Worm (Caenorhabditis elegans) whole organism, L1 larva: ENCODE results near the gene clec-41.

Experiments
- C16A3.4 ChIP-seq: fragments of 150-350 bp; optimal IDR thresholded peaks from 2 replicates; lab custom pipeline; 2014; ENCODE audit warnings: missing biosample characterization, missing genetic modification characterization
- C34B4.2 ChIP-seq: sonication (generic microtip); optimal IDR thresholded peaks from 2 replicates; lab custom pipeline; 2017; ENCODE audit warnings: mild to moderate bottlenecking, missing genetic modification characterization, missing compliant biosample characterization
- F16B12.6 ChIP-seq: fragments of 150-350 bp; optimal IDR thresholded peaks from 2 replicates; lab custom pipeline; 2014; ENCODE audit warnings: missing biosample characterization, missing genetic modification characterization
- Y116A8C.19 ChIP-seq: sonication (generic microtip); optimal IDR thresholded peaks from 2 replicates; lab custom pipeline; 2016; ENCODE audit warnings: missing compliant biosample characterization, missing genetic modification characterization, borderline replicate concordance
- aha-1 ChIP-seq: fragments of 150-350 bp; optimal IDR thresholded peaks from 2 replicates; lab custom pipeline; 2014; ENCODE audit warnings: missing biosample characterization, missing genetic modification characterization
- alr-1 ChIP-seq: fragments of 200-800 bp; sonication (Bioruptor generic); optimal IDR thresholded peaks from 2 replicates; lab custom pipeline; 2018; ENCODE audit warnings: borderline replicate concordance, mild to moderate bottlenecking, missing genetic modification characterization, missing compliant biosample characterization
- ceh-63 ChIP-seq: fragments of 200-800 bp; sonication (Bioruptor generic); optimal IDR thresholded peaks from 2 replicates; lab custom pipeline; 2018; ENCODE audit warnings: mild to moderate bottlenecking, missing genetic modification characterization, missing compliant biosample characterization
- ceh-8 ChIP-seq: fragments of 200-800 bp; sonication (Bioruptor generic); optimal IDR thresholded peaks from 2 replicates; lab custom pipeline; 2018; ENCODE audit warnings: mild to moderate bottlenecking, missing genetic modification characterization, moderate library complexity, missing compliant biosample characterization
- ceh-90 ChIP-seq: sonication (generic microtip); optimal IDR thresholded peaks from 2 replicates; lab custom pipeline; 2016; ENCODE audit warnings: missing genetic modification characterization, missing compliant biosample characterization
- dpl-1 ChIP-seq, 3 experiments: fragments of 150-350 bp in 2 of 3; sonication (generic microtip) in 1 of 3; optimal IDR thresholded peaks; 2 replicates each; lab custom pipeline; 2014 to 2017; ENCODE audit warnings: missing biosample characterization in 3 of 3, missing genetic modification characterization in 3 of 3, missing genetic modification reagents in 3 of 3
- dsc-1 ChIP-seq: sonication (generic microtip); optimal IDR thresholded peaks from 2 replicates; lab custom pipeline; 2016; ENCODE audit warnings: mild to moderate bottlenecking, missing genetic modification characterization, missing compliant biosample characterization
- efl-1 ChIP-seq, 4 experiments: fragments of 150-350 bp; optimal IDR thresholded peaks in 3 of 4; peaks in 1 of 4; 1 replicate in 1 of 4; 2 replicates in 3 of 4; lab custom pipeline; 2014; ENCODE audit warnings: missing biosample characterization in 2 of 4, missing genetic modification characterization in 2 of 4, missing genetic modification reagents in 2 of 4
- efl-3 ChIP-seq: fragments of 200-800 bp; sonication (Bioruptor generic); optimal IDR thresholded peaks from 2 replicates; lab custom pipeline; 2018; ENCODE audit warnings: mild to moderate bottlenecking, missing genetic modification characterization, missing compliant biosample characterization
- elt-2 ChIP-seq: sonication (generic microtip); optimal IDR thresholded peaks from 2 replicates; lab custom pipeline; 2016; ENCODE audit warnings: missing genetic modification characterization, mild to moderate bottlenecking, inconsistent platforms, missing compliant biosample characterization, missing genetic modification reagents
- elt-3 ChIP-seq, 6 experiments: fragments of 150-350 bp in 1 of 6; sonication (generic microtip); optimal IDR thresholded peaks; 2 replicates each; lab custom pipeline; 2017 to 2018; ENCODE audit warnings: missing biosample characterization in 6 of 6, missing genetic modification characterization in 6 of 6, inconsistent platforms in 1 of 6
- fkh-10 ChIP-seq: sonication (generic microtip); optimal IDR thresholded peaks from 2 replicates; lab custom pipeline; 2017; ENCODE audit warnings: missing biosample characterization, missing genetic modification reagents, missing genetic modification characterization
- fkh-4 ChIP-seq: sonication (generic microtip); optimal IDR thresholded peaks from 2 replicates; lab custom pipeline; 2016; ENCODE audit warnings: missing compliant biosample characterization, missing genetic modification characterization, borderline replicate concordance
- hlh-4 ChIP-seq: sonication (generic microtip); optimal IDR thresholded peaks from 2 replicates; lab custom pipeline; 2016; ENCODE audit warnings: mild to moderate bottlenecking, missing genetic modification characterization, missing compliant biosample characterization
- hpl-2 ChIP-seq: fragments of 150-350 bp; optimal IDR thresholded peaks from 2 replicates; lab custom pipeline; 2014; ENCODE audit warnings: missing biosample characterization, missing genetic modification reagents, missing genetic modification characterization
- lin-13 ChIP-seq: fragments of 150-350 bp; optimal IDR thresholded peaks from 2 replicates; lab custom pipeline; 2014; ENCODE audit warnings: missing biosample characterization, missing genetic modification reagents, missing genetic modification characterization
- lin-14 ChIP-seq: fragments of 200-800 bp; sonication (Bioruptor generic); optimal IDR thresholded peaks from 2 replicates; lab custom pipeline; 2018; ENCODE audit warnings: mild to moderate bottlenecking, missing genetic modification characterization, moderate library complexity, missing compliant biosample characterization
- lin-15B ChIP-seq: fragments of 150-350 bp; sonication (generic microtip); optimal IDR thresholded peaks from 3 replicates; lab custom pipeline; 2014; ENCODE audit warnings: missing biosample characterization, missing genetic modification characterization
- lin-39 ChIP-seq: fragments of 150-350 bp; optimal IDR thresholded peaks from 2 replicates; lab custom pipeline; 2014; ENCODE audit warnings: missing biosample characterization, missing genetic modification reagents, missing genetic modification characterization
- lir-3 ChIP-seq: sonication (generic microtip); optimal IDR thresholded peaks from 2 replicates; lab custom pipeline; 2016; ENCODE audit warnings: mild to moderate bottlenecking, missing genetic modification characterization, moderate library complexity, missing compliant biosample characterization; ENCODE audit not compliant: poor library complexity
- mef-2 ChIP-seq: fragments of 150-350 bp; optimal IDR thresholded peaks from 2 replicates; lab custom pipeline; 2014; ENCODE audit warnings: missing biosample characterization, missing genetic modification characterization
- mep-1 ChIP-seq: fragments of 150-350 bp; optimal IDR thresholded peaks from 2 replicates; lab custom pipeline; 2014; ENCODE audit warnings: missing biosample characterization, missing genetic modification characterization
- nhr-19 ChIP-seq: fragments of 200-800 bp; sonication (Bioruptor generic); conservative IDR thresholded peaks from 2 replicates; pipeline ENCODE4 v1.3.6; 2022; ENCODE audit warnings: missing genetic modification characterization, missing compliant biosample characterization
- nhr-20 ChIP-seq: sonication (generic microtip); optimal IDR thresholded peaks from 2 replicates; lab custom pipeline; 2016; ENCODE audit warnings: mild to moderate bottlenecking, missing genetic modification characterization, missing compliant biosample characterization
- nhr-28 ChIP-seq: fragments of 150-350 bp; optimal IDR thresholded peaks from 2 replicates; lab custom pipeline; 2014; ENCODE audit warnings: missing biosample characterization, missing genetic modification characterization
- nhr-85 ChIP-seq: sonication (generic microtip); peaks from one replicate; lab custom pipeline; 2016; ENCODE audit warnings: missing genetic modification characterization, inconsistent platforms, missing compliant biosample characterization
- nhr-90 ChIP-seq: sonication (generic microtip); optimal IDR thresholded peaks from 2 replicates; lab custom pipeline; 2016; ENCODE audit warnings: mild to moderate bottlenecking, missing genetic modification characterization, missing compliant biosample characterization; ENCODE audit not compliant: poor library complexity
- pax-3 ChIP-seq: fragments of 200-800 bp; sonication (Bioruptor generic); optimal IDR thresholded peaks from 2 replicates; lab custom pipeline; 2018; ENCODE audit warnings: mild to moderate bottlenecking, missing genetic modification characterization, moderate library complexity, missing compliant biosample characterization
- snpc-4 ChIP-seq: fragments of 150-350 bp; optimal IDR thresholded peaks from 2 replicates; lab custom pipeline; 2014; ENCODE audit warnings: missing biosample characterization, missing genetic modification characterization
- snu-23 ChIP-seq: sonication (generic microtip); optimal IDR thresholded peaks from 2 replicates; lab custom pipeline; 2016; ENCODE audit warnings: missing genetic modification characterization, missing compliant biosample characterization
- unc-98 ChIP-seq: fragments of 200-800 bp; sonication (Bioruptor generic); IDR thresholded peaks from 2 replicates; pipeline ENCODE4 v1.3.6; 2022; ENCODE audit warnings: missing genetic modification characterization, missing compliant biosample characterization
- xbp-1 ChIP-seq: sonication (generic microtip); optimal IDR thresholded peaks from 2 replicates; lab custom pipeline; 2016; ENCODE audit warnings: missing genetic modification characterization, missing compliant biosample characterization

clec-41 gene

ce11 chrV:13162885-13163284 is 25.0 kb upstream of the clec-41 start:
- TF ChIP-seq efl-1 (optimal IDR thresholded peaks at IDR 0.05; lab: Kevin White, UChicago): peak in 1 of 2 experiments; percentile 2
- TF ChIP-seq efl-1 (GFP tag; optimal IDR thresholded peaks at IDR 0.05 in 1 of 2; lab: Kevin White, UChicago): no peak
- no peak for TF ChIP-seq mef-2 (tag; lab: Kevin White, UChicago)
- peak; percentile 96 for TF ChIP-seq snpc-4
- TF ChIP-seq elt-2: peak; percentile 14
- TF ChIP-seq nhr-90: peak; percentile 43
- TF ChIP-seq elt-3 (tag; optimal IDR thresholded peaks at IDR 0.05; lab: Kevin White, UChicago): no peak
- no peak for TF ChIP-seq hpl-2
- no peak for TF ChIP-seq F16B12.6 (tag; lab: Kevin White, UChicago)
- TF ChIP-seq nhr-19: peak; percentile 26
- no peak for TF ChIP-seq lin-13 (GFP tag; lab: Kevin White, UChicago)
- no peak for TF ChIP-seq hlh-4 (tag; lab: Kevin White, UChicago)
- TF ChIP-seq nhr-85 (tag; lab: Kevin White, UChicago): peak; percentile 73
- peak; percentile 25 for TF ChIP-seq snu-23 (GFP tag; lab: Kevin White, UChicago)

DNA sequence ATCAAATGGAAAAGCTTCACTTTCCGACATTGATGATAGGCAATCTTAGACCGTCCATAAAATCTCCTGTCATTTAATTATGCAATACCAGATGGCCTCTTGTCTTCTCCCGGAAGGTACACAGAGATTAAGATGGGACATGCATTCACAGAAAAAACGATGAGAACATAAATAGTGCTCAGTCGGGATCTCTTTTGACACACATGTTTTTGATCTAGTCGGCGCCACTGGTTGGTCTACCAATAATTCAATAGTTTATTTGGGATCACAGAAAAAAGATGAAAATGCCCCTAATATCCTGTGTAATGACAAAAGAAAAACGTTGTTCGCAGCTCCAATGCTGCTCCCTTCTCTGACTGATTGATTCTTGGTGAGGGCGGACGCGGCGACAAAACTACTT is 23.2 kb upstream of the clec-41 start:
- TF ChIP-seq unc-98 (no peak), lir-3 (tag; lab: Kevin White, UChicago) (no peak), snpc-4 (no peak), lin-39 (tag; lab: Kevin White, UChicago) (no peak), lin-14 (GFP tag; lab: Kevin White, UChicago) (peak; percentile 38), lin-15B (tag; lab: Kevin White, UChicago) (no peak), efl-3 (GFP tag; lab: Kevin White, UChicago) (no peak), C16A3.4 (tag; lab: Kevin White, UChicago) (no peak), Y116A8C.19 (no peak), alr-1 (tag; lab: Kevin White, UChicago) (no peak), dsc-1 (tag; lab: Kevin White, UChicago) (peak; percentile 89), nhr-19 (no peak), ceh-63 (no peak), snu-23 (GFP tag; lab: Kevin White, UChicago) (no peak), ceh-8 (GFP tag; lab: Kevin White, UChicago) (no peak), ceh-90 (tag; lab: Kevin White, UChicago) (no peak), pax-3 (tag; lab: Kevin White, UChicago) (no peak), fkh-4 (tag; lab: Kevin White, UChicago) (peak; percentile 56), fkh-10 (GFP tag; lab: Kevin White, UChicago) (no peak)

DNA sequence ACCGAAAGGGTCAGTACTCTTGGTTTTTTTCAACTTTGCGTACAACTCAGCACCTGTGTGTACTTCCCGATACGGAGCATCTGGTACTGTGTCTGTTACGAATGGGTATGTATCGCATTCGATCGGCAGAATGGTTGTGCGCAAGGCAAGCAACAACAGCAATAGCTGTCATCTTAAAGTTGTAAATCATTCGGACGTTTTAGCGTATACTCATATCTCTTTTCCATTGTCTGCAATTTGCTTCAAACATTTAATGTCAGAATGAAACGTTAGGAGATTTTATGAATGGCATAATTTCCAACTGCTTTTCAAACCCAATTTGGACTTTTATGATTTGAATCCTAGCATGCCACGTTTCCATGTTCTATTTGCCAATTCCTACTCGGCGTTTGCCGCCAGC is 19.2 kb upstream of the clec-41 start:
- no peak for TF ChIP-seq efl-1 (optimal IDR thresholded peaks at IDR 0.05; lab: Kevin White, UChicago)
- peak in 1 of 2 experiments; percentile 68 for TF ChIP-seq efl-1 (GFP tag; optimal IDR thresholded peaks at IDR 0.05 in 1 of 2; lab: Kevin White, UChicago)
- no peak for TF ChIP-seq mep-1 (tag; lab: Kevin White, UChicago)
- no peak for TF ChIP-seq C34B4.2 (tag; lab: Kevin White, UChicago)
- no peak for TF ChIP-seq nhr-90
- no peak for TF ChIP-seq nhr-20 (tag; lab: Kevin White, UChicago)
- no peak for TF ChIP-seq ceh-8 (GFP tag; lab: Kevin White, UChicago)
- no peak for TF ChIP-seq dpl-1 (GFP tag; optimal IDR thresholded peaks at IDR 0.05; lab: Kevin White, UChicago)

DNA sequence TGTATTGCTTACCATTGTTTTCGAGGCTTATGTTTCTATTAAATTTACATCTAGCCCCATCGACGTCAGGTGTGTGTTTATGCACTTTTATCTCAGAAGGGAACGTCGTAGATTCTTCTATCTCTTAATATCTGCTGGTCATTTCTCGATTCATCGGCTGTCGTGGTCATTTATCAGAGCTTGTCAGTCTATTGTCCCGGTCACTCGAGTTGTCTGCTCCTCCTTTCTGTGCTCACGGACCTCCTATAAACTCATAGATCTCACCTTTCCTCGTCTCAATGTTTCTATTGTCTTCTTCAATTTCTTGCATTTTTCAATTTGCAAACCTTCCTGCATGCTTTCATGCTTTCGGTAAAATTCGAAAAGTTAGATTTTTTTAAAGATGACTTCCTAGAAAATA is 16.3 kb upstream of the clec-41 start:
- TF ChIP-seq xbp-1 (tag; lab: Kevin White, UChicago): no peak
- TF ChIP-seq nhr-28: no peak
- no peak for TF ChIP-seq nhr-20 (tag; lab: Kevin White, UChicago)
- no peak for TF ChIP-seq aha-1 (tag; lab: Kevin White, UChicago)
- no peak for TF ChIP-seq ceh-8 (GFP tag; lab: Kevin White, UChicago)
- TF ChIP-seq lir-3 (tag; lab: Kevin White, UChicago): no peak
